Worm (Caenorhabditis elegans): ENCODE measurements around the gene T01G1.4.

Gene T01G1.4

DNA sequence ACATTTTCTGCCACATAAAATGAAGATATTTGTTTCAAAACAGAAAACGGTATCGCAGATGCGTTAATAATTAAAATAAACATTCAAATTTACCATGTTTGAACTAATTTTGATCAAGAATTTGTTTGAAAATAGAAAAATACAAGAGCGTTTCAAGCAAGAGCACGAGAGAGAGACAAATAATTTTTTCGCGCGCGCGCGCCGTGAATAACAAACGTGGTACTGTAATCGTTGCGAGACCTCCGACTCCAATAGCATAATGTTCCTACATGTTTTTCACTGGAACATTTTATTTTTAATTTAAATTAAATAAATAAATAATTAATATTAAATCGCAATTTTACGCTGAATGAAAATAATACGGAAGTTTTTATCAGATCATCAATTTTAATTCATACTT is 24.3 kb downstream of the T01G1.4 start, which contains the start of gene F54E12.2 (continued):
- TF ChIP-seq nhr-90 (tag; optimal IDR thresholded peaks at IDR 0.05) (no peak), ztf-18 (tag; optimal IDR thresholded peaks at IDR 0.05) (no peak), snpc-4 (GFP tag; optimal IDR thresholded peaks at IDR 0.05) (no peak), snpc-4 (tag; optimal IDR thresholded peaks at IDR 0.05) (peak in 2 of 4 experiments; percentile 18 to 31), C17E4.6 (GFP tag; IDR thresholded peaks at IDR 0.05) (peak; percentile 65; the same call in 1 of the 2 replicates), bed-2 (GFP tag; IDR thresholded peaks at IDR 0.05) (no peak), akir-1 (GFP tag; optimal IDR thresholded peaks at IDR 0.05) (no peak), egl-44 (GFP tag; IDR thresholded peaks at IDR 0.05) (no peak), snpc-1.1 (tag; optimal IDR thresholded peaks at IDR 0.05; ENCODE audit: insufficient read depth) (peak; percentile 56), F49E8.2 (tag; optimal IDR thresholded peaks at IDR 0.05; ENCODE audit: insufficient read depth) (peak; percentile 65), gei-17 (GFP tag; optimal IDR thresholded peaks at IDR 0.05) (no peak), cebp-2 (GFP tag; IDR thresholded peaks at IDR 0.05) (no peak), rcor-1 (GFP tag; IDR thresholded peaks at IDR 0.05) (peak; percentile 88), egrh-3 (GFP tag; IDR thresholded peaks at IDR 0.05) (no peak), ztf-6 (GFP tag; IDR thresholded peaks at IDR 0.05) (no peak), B0019.2 (GFP tag; conservative IDR thresholded peaks at IDR 0.05) (peak; percentile 88), dpl-1 (GFP tag; optimal IDR thresholded peaks at IDR 0.05) (peak; percentile 94), F33H1.4 (GFP tag; IDR thresholded peaks at IDR 0.05) (peak; percentile 99), ztf-26 (tag; optimal IDR thresholded peaks at IDR 0.05) (no peak), cebp-1 (GFP tag; IDR thresholded peaks at IDR 0.05) (no peak), cebp-1 (tag; optimal IDR thresholded peaks at IDR 0.05) (no peak), D2030.7 (GFP tag; IDR thresholded peaks at IDR 0.05) (peak; percentile 98), athp-1 (tag; optimal IDR thresholded peaks at IDR 0.05) (peak; percentile 38), madf-8 (GFP tag; conservative IDR thresholded peaks at IDR 0.05) (peak; percentile 96), snpc-1.3 (tag; optimal IDR thresholded peaks at IDR 0.05; ENCODE audit: insufficient read depth) (peak; percentile 88), lag-1 (GFP tag; IDR thresholded peaks at IDR 0.05) (no peak), attf-3 (GFP tag; conservative IDR thresholded peaks at IDR 0.05) (0 out of 2 replicates have a peak, but pooled peaks have one; percentile 46), hlh-12 (tag; optimal IDR thresholded peaks at IDR 0.05) (no peak), egl-18 (GFP tag; IDR thresholded peaks at IDR 0.05) (no peak), repo-1 (tag; optimal IDR thresholded peaks at IDR 0.05) (no peak), xnd-1 (tag; optimal IDR thresholded peaks at IDR 0.05) (peak; percentile 95), die-1 (tag; optimal IDR thresholded peaks at IDR 0.05) (no peak), nfyb-1 (GFP tag; IDR thresholded peaks at IDR 0.05) (no peak), ceh-100 (GFP tag; IDR thresholded peaks at IDR 0.05) (peak; percentile 45; the same call in 1 of the 2 replicates), hsf-1 (GFP tag; IDR thresholded peaks at IDR 0.05) (peak; percentile 91), attf-6 (GFP tag; IDR thresholded peaks at IDR 0.05) (peak; percentile 68), F37B4.10 (GFP tag; IDR thresholded peaks at IDR 0.05) (no peak), nhr-120 (GFP tag; IDR thresholded peaks at IDR 0.05) (no peak), ceh-91 (GFP tag; IDR thresholded peaks at IDR 0.05) (peak; percentile 98), tlf-1 (GFP tag; optimal IDR thresholded peaks at IDR 0.05) (peak; percentile 90), F55B11.4 (tag; optimal IDR thresholded peaks at IDR 0.05; ENCODE audit: borderline replicate concordance, insufficient read depth) (no peak), Y79H2A.3 (GFP tag; conservative IDR thresholded peaks at IDR 0.05) (peak; percentile 90), ccch-3 (GFP tag; optimal IDR thresholded peaks at IDR 0.05) (no peak), dox-1 (GFP tag; IDR thresholded peaks at IDR 0.05) (peak; percentile 89), hmg-1.2 (GFP tag; IDR thresholded peaks at IDR 0.05) (peak; percentile 66), Y53F4B.3 (GFP tag; IDR thresholded peaks at IDR 0.05) (peak; percentile 45; the same call in 1 of the 2 replicates), Y95B8A.8 (GFP tag; IDR thresholded peaks at IDR 0.05) (peak; percentile 95), K11D2.4 (GFP tag; IDR thresholded peaks at IDR 0.05) (no peak), F23B12.7 (tag; optimal IDR thresholded peaks at IDR 0.05; ENCODE audit: insufficient read depth) (peak; percentile 7)

All from whole organism, young adult.